Worm (Caenorhabditis elegans) whole organism, L4 larva: ENCODE measurements around the gene C45G9.8.

Experiments used
- D1046.2 ChIP-seq: fragments of 200-800 bp; sonication (Bioruptor generic); IDR thresholded peaks from 2 replicates; pipeline ENCODE4 v1.3.6; 2022; ENCODE audit warnings: missing genetic modification characterization, missing compliant biosample characterization
- F26F4.8 ChIP-seq: fragments of 200-800 bp; sonication (Bioruptor generic); conservative IDR thresholded peaks from 2 replicates; pipeline ENCODE4 v1.3.6; 2022; ENCODE audit warnings: missing genetic modification characterization, missing compliant biosample characterization
- dve-1 ChIP-seq: sonication (generic microtip); optimal IDR thresholded peaks from 2 replicates; lab custom pipeline; 2017; ENCODE audit warnings: antibody characterized with exemption, mild to moderate bottlenecking, missing genetic modification characterization, missing compliant biosample characterization; ENCODE audit not compliant: insufficient read depth
- egl-27 ChIP-seq: sonication (generic microtip); optimal IDR thresholded peaks from 3 replicates; lab custom pipeline; 2017; ENCODE audit warnings: missing biosample characterization, missing genetic modification reagents, missing genetic modification characterization
- jun-1 ChIP-seq: fragments of 150-350 bp; optimal IDR thresholded peaks from 2 replicates; lab custom pipeline; 2014; ENCODE audit warnings: missing biosample characterization, missing genetic modification reagents, missing genetic modification characterization
- lin-15B ChIP-seq: fragments of 150-350 bp; sonication (generic microtip); optimal IDR thresholded peaks from 3 replicates; lab custom pipeline; 2014; ENCODE audit warnings: missing biosample characterization, missing genetic modification characterization
- nhr-25 ChIP-seq: sonication (generic microtip); optimal IDR thresholded peaks from 2 replicates; lab custom pipeline; 2017; ENCODE audit warnings: missing genetic modification characterization, mild to moderate bottlenecking, missing compliant biosample characterization, antibody characterized with exemption, moderate library complexity, borderline replicate concordance; ENCODE audit not compliant: insufficient read depth
- nhr-28 ChIP-seq: fragments of 150-350 bp; optimal IDR thresholded peaks from 2 replicates; lab custom pipeline; 2014; ENCODE audit warnings: missing biosample characterization, missing genetic modification characterization
- tra-1 ChIP-seq: fragments of 200-800 bp; sonication (Bioruptor generic); IDR thresholded peaks from 2 replicates; pipeline ENCODE4 v1.3.6; 2022; ENCODE audit warnings: missing genetic modification reagents, missing genetic modification characterization, missing compliant biosample characterization

- no peak for TF ChIP-seq F26F4.8
- no peak for TF ChIP-seq lin-15B (tag; lab: Kevin White, UChicago)
- no peak for TF ChIP-seq dve-1 (tag; lab: Kevin White, UChicago)
- no peak for TF ChIP-seq nhr-25 (tag; lab: Kevin White, UChicago)
- no peak for TF ChIP-seq D1046.2 (GFP tag; lab: Robert Waterston, UW)
- TF ChIP-seq tra-1 (GFP tag; lab: Robert Waterston, UW), result no peak
- no peak for TF ChIP-seq jun-1 (tag; lab: Kevin White, UChicago)
- no peak for TF ChIP-seq nhr-28
- TF ChIP-seq egl-27 (tag; lab: Kevin White, UChicago), result no peak
These were observed 42.7 kb downstream of the C45G9.8 start for ce11 chrIII:5010723-5011122.
